Worm (Caenorhabditis elegans) whole organism, dauer: ENCODE results near the gene T04B8.5.
"Not testable (repeated sequence)": the region's sequence is repeated elsewhere in the genome, so short reads cannot be mapped to it uniquely, and the experiment has no call there.

Experiments used
- unc-62 ChIP-seq: sonication (generic microtip); optimal IDR thresholded peaks from 2 replicates; lab custom pipeline; 2017; ENCODE audit warnings: missing biosample characterization, missing genetic modification reagents, missing genetic modification characterization

Gene T04B8.5

DNA sequence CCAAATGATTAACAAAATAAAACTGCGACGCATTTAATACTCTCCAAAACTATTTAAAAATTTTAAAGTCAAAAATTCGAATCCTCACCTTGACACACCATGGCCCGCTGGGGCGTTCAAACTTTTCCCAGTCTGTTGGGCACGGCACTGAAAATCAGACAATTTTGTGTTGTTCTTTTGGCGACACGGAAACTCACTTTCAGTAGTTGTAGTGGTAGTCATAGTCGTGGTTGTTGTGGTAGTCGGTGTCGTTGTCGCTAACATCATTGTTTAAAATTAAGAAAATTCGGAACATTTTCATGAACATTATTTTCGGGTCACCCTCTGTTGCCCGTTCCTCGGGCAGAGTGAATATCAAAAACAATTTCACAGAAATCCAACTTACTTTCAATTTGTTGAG, 12.0 kb downstream of the T04B8.5 start, which contains the start of gene clec-118:
Gene clec-118, minus strand, starts transcription at position 101 of the 400 bp plus-strand sequence.
- TF ChIP-seq unc-62 (GFP tag; lab: Kevin White, UChicago): not testable (repeated sequence)

ce11 chrII:608757-609156, 15.6 kb downstream of the T04B8.5 start, which contains the start of gene W04H10.1:
TSS of gene W04H10.1 (plus strand) at chrII:609057.
- no peak for TF ChIP-seq unc-62 (GFP tag; lab: Kevin White, UChicago)

DNA sequence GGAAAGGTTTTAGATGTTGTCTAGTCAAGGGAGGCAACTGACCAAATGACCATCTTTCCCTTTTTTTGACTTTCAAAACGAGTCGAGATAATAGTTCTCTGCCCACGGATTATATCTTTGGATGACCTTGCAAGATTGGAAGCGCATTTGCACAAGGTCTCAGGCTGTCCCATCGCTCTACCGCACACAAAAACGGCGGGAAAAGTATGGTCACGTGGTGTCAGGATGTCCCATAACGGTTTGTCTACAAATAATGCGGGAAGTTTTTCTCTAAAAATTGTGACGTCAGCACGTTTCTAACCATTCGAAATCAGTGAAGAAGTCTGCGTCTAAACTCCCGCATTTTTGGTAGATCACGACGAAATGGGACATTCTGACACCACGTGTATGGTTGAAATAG, 16.0 kb downstream of the T04B8.5 start, which contains the start of gene W04H10.6:
Gene W04H10.6, minus strand, starts transcription at position 101 of the 400 bp plus-strand sequence.
- TF ChIP-seq unc-62 (GFP tag; lab: Kevin White, UChicago): no peak

DNA sequence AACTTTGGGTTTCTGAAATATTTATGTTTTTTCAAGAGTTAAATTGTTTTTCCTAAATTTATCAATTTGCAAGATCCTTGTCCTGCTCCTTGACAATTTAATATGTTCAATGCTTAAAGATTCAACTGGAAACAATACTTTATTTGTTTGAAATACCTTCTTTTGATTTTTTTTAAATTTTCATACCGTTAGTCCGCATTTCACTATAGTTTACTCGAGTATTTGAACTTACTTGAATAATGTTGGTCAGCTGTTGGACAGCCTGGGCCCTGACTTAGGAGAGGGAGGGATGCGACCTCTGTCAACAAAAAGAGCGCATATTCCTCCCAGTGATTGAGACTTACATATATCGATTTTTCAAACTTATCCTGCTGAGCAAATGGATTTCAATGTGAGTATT, 18.3 kb downstream of the T04B8.5 start, which contains the start of gene W04H10.5:
Gene W04H10.5, plus strand, starts transcription at position 301 of the 400 bp plus-strand sequence.
- no peak for TF ChIP-seq unc-62 (GFP tag; lab: Kevin White, UChicago)

- no peak for TF ChIP-seq unc-62 (GFP tag; lab: Kevin White, UChicago)
Measured at ce11 chrII:605267-605666, 19.1 kb downstream of the T04B8.5 start, which contains the start of gene W04H10.2. TSS of gene W04H10.2 (plus strand) at chrII:605567.

DNA sequence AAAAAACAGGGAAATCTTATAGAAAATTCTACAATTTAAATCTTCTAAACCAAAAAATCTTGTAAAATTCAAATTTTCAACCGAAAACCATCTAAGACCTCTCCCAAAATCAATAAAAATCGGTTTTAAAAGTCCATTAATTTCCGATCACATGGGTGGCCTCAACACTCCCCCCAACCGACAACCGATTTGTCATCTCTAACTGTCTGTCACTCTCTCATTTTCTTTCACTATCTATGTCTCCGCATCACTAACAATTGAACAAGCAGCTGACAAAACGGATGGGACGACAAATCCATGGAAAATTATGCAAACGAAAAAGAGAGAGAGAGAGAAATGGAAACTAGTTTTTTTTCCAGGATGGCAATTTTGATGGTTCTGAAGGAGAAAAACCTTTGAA, 21.4 kb downstream of the T04B8.5 start:
- no peak for TF ChIP-seq unc-62 (GFP tag; lab: Kevin White, UChicago)

DNA sequence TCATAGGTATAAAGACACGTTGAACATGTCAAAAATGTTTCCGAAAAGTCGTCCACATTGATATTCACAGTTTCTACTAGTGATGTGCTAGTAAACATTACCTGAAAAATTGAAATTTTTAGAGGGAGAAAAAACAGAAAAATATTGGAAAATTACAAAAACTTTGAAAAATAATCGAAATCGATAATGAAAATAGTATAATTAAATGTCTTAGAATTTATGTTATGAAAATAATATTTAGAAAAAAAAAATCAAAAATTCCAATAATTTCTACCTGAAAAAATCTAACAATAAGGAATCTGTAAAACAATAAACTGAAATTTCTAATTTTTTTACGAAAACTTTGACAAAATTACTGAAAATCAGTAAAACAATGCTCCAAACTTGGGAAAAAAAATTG, 22.3 kb downstream of the T04B8.5 start, which contains the start of gene nhl-3:
Gene nhl-3, minus strand, starts transcription at position 101 of the 400 bp plus-strand sequence.
- no peak for TF ChIP-seq unc-62 (GFP tag; lab: Kevin White, UChicago)

ce11 chrII:601305-601704, 23.0 kb downstream of the T04B8.5 start:
- no peak for TF ChIP-seq unc-62 (GFP tag; lab: Kevin White, UChicago)

DNA sequence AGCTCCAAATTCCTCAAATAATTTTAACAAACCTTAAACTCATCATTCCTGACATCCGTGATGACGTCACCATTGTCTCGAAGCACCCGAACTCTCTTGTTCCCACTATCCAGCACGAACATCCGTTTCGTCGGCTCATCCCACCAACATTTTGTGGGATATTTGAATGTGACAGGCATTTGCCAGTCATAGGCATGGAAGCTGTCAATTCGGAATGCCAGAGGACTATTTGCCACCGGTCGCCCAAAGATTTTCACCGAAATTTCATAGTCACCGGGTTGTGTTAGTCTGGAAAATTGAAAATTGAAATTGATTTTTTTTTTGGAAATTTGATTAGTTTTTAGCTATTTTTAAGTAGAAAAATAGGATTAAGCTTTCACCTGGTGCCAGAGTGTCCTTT, 27.6 kb downstream of the T04B8.5 start:
- no peak for TF ChIP-seq unc-62 (GFP tag; lab: Kevin White, UChicago)

ce11 chrII:593221-593620, 31.1 kb downstream of the T04B8.5 start, which contains the start of gene W08F4.1:
TSS of gene W08F4.1 (plus strand) at chrII:593521.
- not testable (repeated sequence) for TF ChIP-seq unc-62 (GFP tag; lab: Kevin White, UChicago)

ce11 chrII:591110-591509, 33.2 kb downstream of the T04B8.5 start, which contains the start of gene W08F4.10:
TSS of gene W08F4.10 (minus strand) at chrII:591210.
- TF ChIP-seq unc-62 (GFP tag; lab: Kevin White, UChicago): no peak

DNA sequence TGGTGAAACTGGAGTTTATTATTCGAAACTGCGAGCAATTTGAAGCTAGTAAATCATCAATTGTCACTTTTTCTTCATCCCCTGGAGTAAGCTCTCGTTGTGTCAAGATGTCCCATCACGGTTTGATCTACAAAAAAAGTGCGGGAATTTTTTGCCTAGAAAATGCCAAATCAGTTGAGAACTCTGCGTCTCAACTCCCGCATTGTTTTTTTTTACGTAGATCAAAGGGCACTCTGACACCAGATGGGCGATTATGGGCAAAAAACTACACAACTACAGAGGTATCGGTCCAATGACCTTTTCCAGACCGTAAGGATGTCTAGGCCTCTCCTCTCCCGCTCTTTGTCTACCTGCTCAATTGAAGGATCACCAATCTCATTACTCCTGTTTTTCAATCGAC, 36.8 kb downstream of the T04B8.5 start, which contains the start of gene fbxb-34:
Gene fbxb-34, plus strand, starts transcription at position 301 of the 400 bp plus-strand sequence.
- no peak for TF ChIP-seq unc-62 (GFP tag; lab: Kevin White, UChicago)

- TF ChIP-seq unc-62 (GFP tag; lab: Kevin White, UChicago): no peak
Measured at ce11 chrII:584321-584848, 40.0 kb downstream of the T04B8.5 start, which contains the start of the genes W08F4.12 and W08F4.13. TSS of gene W08F4.12 (minus strand) at chrII:584421. TSS of gene W08F4.13 (plus strand) at chrII:584798.

DNA sequence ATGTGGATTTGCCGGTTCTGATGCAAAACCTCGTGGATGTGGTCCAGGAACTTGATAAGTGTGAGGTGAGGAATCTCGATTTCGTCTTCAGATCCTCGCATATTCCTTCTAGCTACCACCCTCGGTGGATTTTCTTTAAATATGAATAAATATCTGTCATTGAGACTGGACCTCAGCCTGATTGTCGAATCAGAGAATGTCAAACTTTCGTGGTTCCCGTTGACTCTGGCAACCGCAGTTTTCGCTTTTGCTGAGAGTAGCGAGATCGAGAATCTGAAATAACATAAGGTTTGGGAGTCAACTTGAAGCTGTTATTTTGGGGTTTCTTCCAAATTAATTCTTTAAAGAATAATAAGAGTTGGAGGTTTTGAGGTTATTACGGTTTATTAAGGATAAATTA, 41.7 kb downstream of the T04B8.5 start, which contains the start of gene fbxb-14:
Gene fbxb-14, minus strand, starts transcription at position 101 of the 400 bp plus-strand sequence.
- TF ChIP-seq unc-62 (GFP tag; lab: Kevin White, UChicago): no peak

DNA sequence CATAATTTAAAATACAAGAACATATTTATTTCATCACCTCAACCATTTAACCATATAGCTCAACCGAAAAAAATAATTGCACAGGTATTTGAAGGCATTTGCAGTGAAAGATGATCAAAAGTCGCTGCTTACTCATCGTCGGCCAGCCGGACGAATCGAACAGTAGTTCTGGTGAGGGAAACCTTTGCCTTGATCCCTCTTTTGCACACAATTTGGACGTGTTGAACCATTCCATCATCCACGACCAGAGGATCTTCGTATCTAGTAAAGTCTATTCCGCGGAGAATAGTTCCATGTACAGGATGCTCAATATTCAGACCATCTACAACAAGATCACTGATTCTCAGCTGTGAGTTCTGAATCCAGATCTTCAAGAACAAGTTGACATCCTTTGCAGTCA, 42.4 kb downstream of the T04B8.5 start:
- no peak for TF ChIP-seq unc-62 (GFP tag; lab: Kevin White, UChicago)

DNA sequence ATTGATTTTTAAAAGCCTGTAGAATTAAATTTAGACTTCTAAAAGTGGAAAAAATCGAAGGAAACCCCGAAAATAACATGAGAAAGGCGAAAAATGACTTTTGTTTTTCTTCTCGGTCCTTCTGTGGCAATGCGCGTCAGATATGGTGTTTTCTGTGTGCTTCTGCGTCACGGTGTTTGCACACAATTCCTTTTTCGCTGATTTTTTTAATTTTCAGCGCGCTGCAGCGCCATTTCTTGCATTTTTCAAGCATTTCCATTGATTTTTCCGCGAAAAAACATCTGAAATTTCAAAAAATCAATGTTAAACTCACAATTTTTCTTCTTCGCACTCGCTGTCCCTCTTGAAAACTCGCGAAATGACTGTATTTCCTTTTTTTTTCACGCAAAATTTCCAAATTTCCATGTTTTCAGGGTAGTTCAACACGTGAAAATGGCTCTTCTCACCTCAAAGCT, 44.1 kb downstream of the T04B8.5 start, which contains the start of the genes cdc-37 and W08F4.3:
Gene cdc-37, minus strand, starts transcription at position 405 of the 455 bp plus-strand sequence.
Gene W08F4.3, plus strand, starts transcription at position 414 of the 455 bp plus-strand sequence.
- no peak for TF ChIP-seq unc-62 (GFP tag; lab: Kevin White, UChicago)
